Fruit fly (Drosophila melanogaster): ENCODE data around the gene ome.

The ome gene

dm6 chr3L:14634019-14634772, 38.4 kb upstream of the ome start (continued):
- TF ChIP-seq Dp (GFP tag; optimal IDR thresholded peaks at IDR 0.05) (no peak), CG8924 (tag; optimal IDR thresholded peaks at IDR 0.05) (no peak), CG1603 (tag; optimal IDR thresholded peaks at IDR 0.05) (peak; percentile 48), CG12071 (GFP tag; optimal IDR thresholded peaks at IDR 0.05) (no peak), H2.0 (GFP tag; IDR thresholded peaks at IDR 0.05) (no peak), knrl (GFP tag; IDR thresholded peaks at IDR 0.05; ENCODE audit: partially characterized antibody) (no peak), CG15073 (GFP tag; optimal IDR thresholded peaks at IDR 0.05) (no peak), Antp (GFP tag; optimal IDR thresholded peaks at IDR 0.05) (peak; percentile 40), seq (GFP tag; IDR thresholded peaks at IDR 0.05) (no peak), az2 (GFP tag; optimal IDR thresholded peaks at IDR 0.05) (peak; percentile 23), CG18599 (GFP tag; optimal IDR thresholded peaks at IDR 0.05) (peak; percentile 14), CG10462 (GFP tag; optimal IDR thresholded peaks at IDR 0.05) (no peak), Hand (GFP tag; optimal IDR thresholded peaks at IDR 0.05) (no peak), Dip2 (GFP tag; IDR thresholded peaks at IDR 0.05) (no peak), vnd (GFP tag; IDR thresholded peaks at IDR 0.05; ENCODE audit: partially characterized antibody) (no peak), CG2202 (tag; optimal IDR thresholded peaks at IDR 0.05) (no peak), Chrac-16 (GFP tag; optimal IDR thresholded peaks at IDR 0.05) (peak; percentile 9), her (GFP tag; optimal IDR thresholded peaks at IDR 0.05) (no peak), Rfx (GFP tag; IDR thresholded peaks at IDR 0.05) (0 out of 2 replicates have a peak, but pooled peaks have one; percentile 10), YL-1 (GFP tag; optimal IDR thresholded peaks at IDR 0.05) (no peak), sr (GFP tag; IDR thresholded peaks at IDR 0.05) (no peak), CG12769 (tag; optimal IDR thresholded peaks at IDR 0.05) (no peak), odd (GFP tag; optimal IDR thresholded peaks at IDR 0.05) (peak; percentile 4), CG8359 (GFP tag; optimal IDR thresholded peaks at IDR 0.05; ENCODE audit: borderline replicate concordance) (no peak), dmrt99B (tag; optimal IDR thresholded peaks at IDR 0.05) (peak; percentile 52), Aef1 (GFP tag; IDR thresholded peaks at IDR 0.05) (no peak), HLHmδ (GFP tag; optimal IDR thresholded peaks at IDR 0.05) (no peak), ttk (GFP tag; IDR thresholded peaks at IDR 0.05) (peak; percentile 9; the same call in 1 of the 2 replicates), chm (GFP tag; IDR thresholded peaks at IDR 0.05) (no peak), CG11723 (GFP tag; optimal IDR thresholded peaks at IDR 0.05) (no peak), Nf-YA (GFP tag; IDR thresholded peaks at IDR 0.05) (peak; percentile 15; the same call in 1 of the 2 replicates), Awh (GFP tag; IDR thresholded peaks at IDR 0.05) (no peak; the same call in 1 of the 2 replicates), CG7357 (GFP tag; IDR thresholded peaks at IDR 0.05) (no peak), CG9215 (GFP tag; IDR thresholded peaks at IDR 0.05) (no peak), eyg (GFP tag; optimal IDR thresholded peaks at IDR 0.05) (no peak), Xbp1 (GFP tag; optimal IDR thresholded peaks at IDR 0.05) (peak; percentile 42), maf-S (GFP tag; optimal IDR thresholded peaks at IDR 0.05) (no peak), bab2 (GFP tag; optimal IDR thresholded peaks at IDR 0.05) (peak; percentile 20), gsb (GFP tag; IDR thresholded peaks at IDR 0.05) (no peak), CG2120 (GFP tag; optimal IDR thresholded peaks at IDR 0.05) (peak; percentile 4), sob (GFP tag; IDR thresholded peaks at IDR 0.05) (no peak), chn (GFP tag; optimal IDR thresholded peaks at IDR 0.05) (no peak), Trl (optimal IDR thresholded peaks at IDR 0.05) (peak in 1 of 2 experiments; percentile 68), Trl (GFP tag; optimal IDR thresholded peaks at IDR 0.05) (no peak), rib (GFP tag; IDR thresholded peaks at IDR 0.05) (no peak), fu2 (GFP tag; optimal IDR thresholded peaks at IDR 0.05) (no peak), CG8388 (GFP tag; optimal IDR thresholded peaks at IDR 0.05) (peak; percentile 35), CG6854 (GFP tag; optimal IDR thresholded peaks at IDR 0.05) (no peak), CG9609 (GFP tag; optimal IDR thresholded peaks at IDR 0.05) (no peak), CG14014 (GFP tag; IDR thresholded peaks at IDR 0.05) (no peak), stc (GFP tag; IDR thresholded peaks at IDR 0.05) (no peak)

Data from whole organism, embryonic.